Worm (Caenorhabditis elegans): Measurements from ENCODE around the gene nrx-1.

nrx-1 gene

DNA sequence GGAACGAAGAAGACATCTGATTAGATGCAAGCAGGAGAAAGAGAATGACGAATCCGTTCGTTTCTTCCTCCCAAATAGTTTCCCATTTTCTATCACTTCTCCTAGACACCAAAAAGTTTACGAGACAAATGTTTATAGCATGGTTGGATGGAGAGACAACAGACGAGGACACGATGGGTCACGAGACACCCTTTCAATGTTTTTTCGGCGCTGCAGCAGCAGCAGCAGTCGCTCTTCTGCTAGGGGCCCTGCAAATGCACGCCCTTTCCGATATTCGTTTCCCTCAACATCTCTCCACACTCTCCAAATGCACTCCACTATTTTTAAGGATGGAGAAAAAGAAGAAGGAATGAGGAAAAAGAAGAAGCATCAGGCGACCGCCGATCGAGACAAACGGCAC is 33.5 kb downstream of the nrx-1 start (continued):
- TF ChIP-seq aha-1 (tag; optimal IDR thresholded peaks at IDR 0.05), result no peak
- TF ChIP-seq efl-3 (GFP tag; optimal IDR thresholded peaks at IDR 0.05), result no peak
- no peak for TF ChIP-seq vab-15 (tag; optimal IDR thresholded peaks at IDR 0.05)
- TF ChIP-seq nhr-77 (tag; optimal IDR thresholded peaks at IDR 0.05), result no peak
- peak; percentile 89 for TF ChIP-seq fkh-10 (GFP tag; optimal IDR thresholded peaks at IDR 0.05)
- no peak for TF ChIP-seq aly-2 (tag; optimal IDR thresholded peaks at IDR 0.05)
- peak; percentile 99 for TF ChIP-seq lin-14 (GFP tag; optimal IDR thresholded peaks at IDR 0.05)
- no peak for TF ChIP-seq nhr-237 (tag; optimal IDR thresholded peaks at IDR 0.05)
- no peak for TF ChIP-seq nhr-28 (tag; optimal IDR thresholded peaks at IDR 0.05)
- no peak for TF ChIP-seq hlh-17 (GFP tag; optimal IDR thresholded peaks at IDR 0.05; ENCODE audit: borderline replicate concordance)
- TF ChIP-seq unc-130 (tag; optimal IDR thresholded peaks at IDR 0.05), result peak; percentile 76

ce11 chrV:10859048-10859637 is 34.3 kb downstream of the nrx-1 start:
- peak; percentile 46 for TF ChIP-seq nhr-71 (tag; optimal IDR thresholded peaks at IDR 0.05)
- peak; percentile 88 for TF ChIP-seq nhr-85 (tag)
- no peak for TF ChIP-seq C16A3.4 (tag; optimal IDR thresholded peaks at IDR 0.05)
- TF ChIP-seq rnt-1 (tag; optimal IDR thresholded peaks at IDR 0.05), result no peak
- TF ChIP-seq dsc-1 (tag; optimal IDR thresholded peaks at IDR 0.05), result no peak
- TF ChIP-seq ceh-8 (GFP tag; optimal IDR thresholded peaks at IDR 0.05), result no peak
- no peak for TF ChIP-seq hpl-2 (GFP tag; optimal IDR thresholded peaks at IDR 0.05)
- TF ChIP-seq pag-3 (tag; optimal IDR thresholded peaks at IDR 0.05; ENCODE audit: borderline replicate concordance, insufficient read depth), result no peak
- TF ChIP-seq pqm-1 (tag; optimal IDR thresholded peaks at IDR 0.05), result no peak
- TF ChIP-seq nhr-11 (tag; optimal IDR thresholded peaks at IDR 0.05), result no peak
- TF ChIP-seq hlh-17 (GFP tag; optimal IDR thresholded peaks at IDR 0.05; ENCODE audit: borderline replicate concordance), result no peak
- no peak for TF ChIP-seq unc-98 (GFP tag; IDR thresholded peaks at IDR 0.05)
- no peak for TF ChIP-seq aha-1 (tag; optimal IDR thresholded peaks at IDR 0.05)
- no peak for TF ChIP-seq ets-5 (GFP tag; IDR thresholded peaks at IDR 0.05)
- TF ChIP-seq irx-1 (tag; optimal IDR thresholded peaks at IDR 0.05), result no peak
- peak; percentile 76 for TF ChIP-seq blmp-1 (tag; optimal IDR thresholded peaks at IDR 0.05)
- TF ChIP-seq nhr-90 (tag; optimal IDR thresholded peaks at IDR 0.05; ENCODE audit: poor library complexity), result peak; percentile 21
- no peak for TF ChIP-seq tlp-1 (tag; optimal IDR thresholded peaks at IDR 0.05)
- no peak for TF ChIP-seq egl-27 (tag; optimal IDR thresholded peaks at IDR 0.05)
- no peak for TF ChIP-seq C34B4.2 (tag; optimal IDR thresholded peaks at IDR 0.05)
- TF ChIP-seq mep-1 (tag; optimal IDR thresholded peaks at IDR 0.05), result peak; percentile 10
- TF ChIP-seq nhr-19 (GFP tag; conservative IDR thresholded peaks at IDR 0.05), result 0 out of 2 replicates have a peak, but pooled peaks have one; percentile 5
- TF ChIP-seq nhr-12 (tag; optimal IDR thresholded peaks at IDR 0.05), result no peak
- TF ChIP-seq lin-15B (tag; optimal IDR thresholded peaks at IDR 0.05), result no peak
- no peak for TF ChIP-seq nhr-84 (tag; optimal IDR thresholded peaks at IDR 0.05)
- TF ChIP-seq grh-1 (GFP tag; IDR thresholded peaks at IDR 0.05), result no peak
- TF ChIP-seq dpl-1 (GFP tag; optimal IDR thresholded peaks at IDR 0.05), result no peak
- no peak for TF ChIP-seq egl-13 (tag; optimal IDR thresholded peaks at IDR 0.05)
- TF ChIP-seq efl-1 (optimal IDR thresholded peaks at IDR 0.05), result no peak
- peak in 1 of 2 experiments; percentile 75 for TF ChIP-seq efl-1 (GFP tag; optimal IDR thresholded peaks at IDR 0.05 in 1 of 2)
- peak in 3 of 6 experiments; percentile 8 to 42 (median 32) for TF ChIP-seq elt-3 (tag; optimal IDR thresholded peaks at IDR 0.05)
- peak; percentile 43 for TF ChIP-seq snu-23 (GFP tag; optimal IDR thresholded peaks at IDR 0.05)
- no peak for TF ChIP-seq mef-2 (tag; optimal IDR thresholded peaks at IDR 0.05)
- peak in 1 of 2 experiments; percentile 49 for TF ChIP-seq lin-35 (GFP tag; optimal IDR thresholded peaks at IDR 0.05)
- no peak for TF ChIP-seq unc-30 (tag; optimal IDR thresholded peaks at IDR 0.05)
- peak; percentile 45 for TF ChIP-seq nhr-20 (tag; optimal IDR thresholded peaks at IDR 0.05)
- TF ChIP-seq Y116A8C.19 (tag; optimal IDR thresholded peaks at IDR 0.05; ENCODE audit: borderline replicate concordance), result no peak
- no peak for TF ChIP-seq alr-1 (tag; optimal IDR thresholded peaks at IDR 0.05; ENCODE audit: borderline replicate concordance)
- TF ChIP-seq ces-1 (GFP tag; optimal IDR thresholded peaks at IDR 0.05), result no peak
- TF ChIP-seq mdl-1 (tag; optimal IDR thresholded peaks at IDR 0.05), result peak in 1 of 2 experiments; percentile 24
- TF ChIP-seq lin-14 (GFP tag; optimal IDR thresholded peaks at IDR 0.05), result peak; percentile 57
- TF ChIP-seq pax-3 (tag; optimal IDR thresholded peaks at IDR 0.05), result no peak
